Fruit fly (Drosophila melanogaster): Measurements from ENCODE around the gene CG3448.

Gene CG3448

dm6 chr3L:9457619-9458092 lies 6.3 kb upstream of the CG3448 start, which contains the start of gene CG3437:
TSS of gene CG3437 (minus strand) at chr3L:9457669.
- no peak for TF ChIP-seq Sin3A (optimal IDR thresholded peaks at IDR 0.05)
- TF ChIP-seq insv (optimal IDR thresholded peaks at IDR 0.05): no peak
- no peak for TF ChIP-seq psq (optimal IDR thresholded peaks at IDR 0.05)
- TF ChIP-seq h (optimal IDR thresholded peaks at IDR 0.05): no peak
- no peak for TF ChIP-seq ttk (optimal IDR thresholded peaks at IDR 0.05)
- no peak for TF ChIP-seq Myc (optimal IDR thresholded peaks at IDR 0.05)

- no peak for TF ChIP-seq Myc (optimal IDR thresholded peaks at IDR 0.05)
- TF ChIP-seq Sin3A (optimal IDR thresholded peaks at IDR 0.05): no peak
- no peak for TF ChIP-seq insv (optimal IDR thresholded peaks at IDR 0.05)
Observed at dm6 chr3L:9456389-9456788, 5.0 kb upstream of the CG3448 start.

- TF ChIP-seq psq (optimal IDR thresholded peaks at IDR 0.05) (no peak), Myc (optimal IDR thresholded peaks at IDR 0.05) (no peak), Sin3A (optimal IDR thresholded peaks at IDR 0.05) (no peak), h (optimal IDR thresholded peaks at IDR 0.05) (no peak), ttk (optimal IDR thresholded peaks at IDR 0.05) (no peak), insv (optimal IDR thresholded peaks at IDR 0.05) (no peak)
Observed at dm6 chr3L:9455819-9456388, 4.5 kb upstream of the CG3448 start, which contains the start of the genes phol and CG3552. TSS of gene phol (minus strand) at chr3L:9456281. TSS of gene CG3552 (plus strand) at chr3L:9456318.

dm6 chr3L:9452422-9452821 lies 1.1 kb upstream of the CG3448 start:
- TF ChIP-seq ttk (optimal IDR thresholded peaks at IDR 0.05) (no peak), Sin3A (optimal IDR thresholded peaks at IDR 0.05) (no peak), Myc (optimal IDR thresholded peaks at IDR 0.05) (no peak), insv (optimal IDR thresholded peaks at IDR 0.05) (no peak), h (optimal IDR thresholded peaks at IDR 0.05) (no peak), psq (optimal IDR thresholded peaks at IDR 0.05) (no peak)

- TF ChIP-seq Myc (optimal IDR thresholded peaks at IDR 0.05) (no peak), h (optimal IDR thresholded peaks at IDR 0.05) (no peak), psq (optimal IDR thresholded peaks at IDR 0.05) (no peak), insv (optimal IDR thresholded peaks at IDR 0.05) (no peak), ttk (optimal IDR thresholded peaks at IDR 0.05) (no peak), Sin3A (optimal IDR thresholded peaks at IDR 0.05) (no peak)
Observed at dm6 chr3L:9447239-9447777, 4.1 kb downstream of the CG3448 start.

- TF ChIP-seq Myc (optimal IDR thresholded peaks at IDR 0.05) (no peak), ttk (optimal IDR thresholded peaks at IDR 0.05) (no peak)
Observed at dm6 chr3L:9446731-9447238, 4.6 kb downstream of the CG3448 start, which contains the start of gene CG3529. TSS of gene CG3529 (plus strand) at chr3L:9446864.

dm6 chr3L:9442625-9443282 lies 8.6 kb downstream of the CG3448 start, which contains the start of gene Srg3:
TSS of gene Srg3 (plus strand) at chr3L:9443232.
- TF ChIP-seq ttk (optimal IDR thresholded peaks at IDR 0.05) (no peak), Myc (optimal IDR thresholded peaks at IDR 0.05) (no peak), insv (optimal IDR thresholded peaks at IDR 0.05) (no peak), h (optimal IDR thresholded peaks at IDR 0.05) (no peak), Sin3A (optimal IDR thresholded peaks at IDR 0.05) (no peak), psq (optimal IDR thresholded peaks at IDR 0.05) (no peak)

dm6 chr3L:9441907-9442479 lies 9.4 kb downstream of the CG3448 start, which contains the start of the genes Bet3 and Nf-YA:
TSS of gene Bet3 (minus strand) at chr3L:9442267.
TSS of gene Nf-YA (minus strand) at chr3L:9442267.
- no peak for TF ChIP-seq insv (optimal IDR thresholded peaks at IDR 0.05)

- TF ChIP-seq ttk (optimal IDR thresholded peaks at IDR 0.05) (no peak), Sin3A (optimal IDR thresholded peaks at IDR 0.05) (no peak), Myc (optimal IDR thresholded peaks at IDR 0.05) (no peak), insv (optimal IDR thresholded peaks at IDR 0.05) (no peak), psq (optimal IDR thresholded peaks at IDR 0.05) (no peak), h (optimal IDR thresholded peaks at IDR 0.05) (no peak)
Observed at dm6 chr3L:9438858-9439257, 12.5 kb downstream of the CG3448 start.

- no peak for TF ChIP-seq h (optimal IDR thresholded peaks at IDR 0.05)
- TF ChIP-seq ttk (optimal IDR thresholded peaks at IDR 0.05): no peak
- no peak for TF ChIP-seq Sin3A (optimal IDR thresholded peaks at IDR 0.05)
Observed at dm6 chr3L:9435831-9436230, 15.5 kb downstream of the CG3448 start.

dm6 chr3L:9435315-9435714 lies 16.1 kb downstream of the CG3448 start, which contains the start of gene CG42526:
TSS of gene CG42526 (minus strand) at chr3L:9435399.
- TF ChIP-seq Sin3A (optimal IDR thresholded peaks at IDR 0.05) (no peak), psq (optimal IDR thresholded peaks at IDR 0.05) (no peak), h (optimal IDR thresholded peaks at IDR 0.05) (no peak), Myc (optimal IDR thresholded peaks at IDR 0.05) (no peak), ttk (optimal IDR thresholded peaks at IDR 0.05) (no peak)

dm6 chr3L:9432810-9433587 lies 18.4 kb downstream of the CG3448 start:
- TF ChIP-seq insv (optimal IDR thresholded peaks at IDR 0.05) (no peak), ttk (optimal IDR thresholded peaks at IDR 0.05) (no peak), Myc (optimal IDR thresholded peaks at IDR 0.05) (no peak), h (optimal IDR thresholded peaks at IDR 0.05) (no peak), Sin3A (optimal IDR thresholded peaks at IDR 0.05) (no peak), psq (optimal IDR thresholded peaks at IDR 0.05) (no peak)

Measured in Kc167 (cell line).